Fruit fly (Drosophila melanogaster) whole organism, embryonic: ENCODE results near the gene Cby.

ENCODE experiments used
- Atf3 ChIP-seq: fragments of 200-800 bp; sonication (Bioruptor generic); optimal IDR thresholded peaks from 3 replicates; lab custom pipeline; 2016; ENCODE audit warnings: missing biosample characterization, missing genetic modification characterization
- Awh ChIP-seq: fragments of 200-800 bp; sonication (Bioruptor generic); IDR thresholded peaks from 2 replicates; pipeline ENCODE4, ENCODE4 v1.3.6; 2022; ENCODE audit warnings: missing biosample characterization, missing genetic modification characterization
- CG10209 ChIP-seq: fragments of 200-800 bp; sonication (Bioruptor generic); optimal IDR thresholded peaks from 3 replicates; lab custom pipeline; 2017; ENCODE audit warnings: missing biosample characterization, mild to moderate bottlenecking, missing genetic modification characterization, missing genetic modification reagents
- CG10979 ChIP-seq: fragments of 200-800 bp; sonication (Bioruptor generic); optimal IDR thresholded peaks from 2 replicates; lab custom pipeline; 2018; ENCODE audit warnings: missing biosample characterization, mild to moderate bottlenecking, missing genetic modification characterization, moderate library complexity
- CG11504 ChIP-seq: fragments of 200-800 bp; sonication (Bioruptor generic); optimal IDR thresholded peaks from 3 replicates; lab custom pipeline; 2019; ENCODE audit warnings: missing biosample characterization, mild to moderate bottlenecking, missing genetic modification characterization, moderate library complexity
- CG12155 ChIP-seq: fragments of 200-800 bp; sonication (Bioruptor generic); optimal IDR thresholded peaks from 3 replicates; lab custom pipeline; 2016; ENCODE audit warnings: missing biosample characterization, missing genetic modification characterization
- CG13424 ChIP-seq: fragments of 200-800 bp; sonication (Bioruptor generic); optimal IDR thresholded peaks from 2 replicates; lab custom pipeline; 2019; ENCODE audit warnings: missing biosample characterization, mild to moderate bottlenecking, missing genetic modification characterization, moderate library complexity
- CG13894 ChIP-seq: fragments of 200-800 bp; sonication (Bioruptor generic); optimal IDR thresholded peaks from 3 replicates; lab custom pipeline; 2018; ENCODE audit warnings: missing biosample characterization, mild to moderate bottlenecking, missing genetic modification characterization, moderate library complexity
- CG1603 ChIP-seq: fragments of 200-800 bp; sonication (Bioruptor generic); optimal IDR thresholded peaks from 2 replicates; lab custom pipeline; 2019; ENCODE audit warnings: missing biosample characterization, mild to moderate bottlenecking, missing genetic modification characterization, moderate library complexity
- CG16815 ChIP-seq: fragments of 200-800 bp; sonication (Bioruptor generic); optimal IDR thresholded peaks from 3 replicates; lab custom pipeline; 2017; ENCODE audit warnings: missing biosample characterization, mild to moderate bottlenecking, missing genetic modification characterization
- CG17328 ChIP-seq: fragments of 200-800 bp; sonication (Bioruptor generic); IDR thresholded peaks from 2 replicates; pipeline ENCODE4 v1.3.6; 2022; ENCODE audit warnings: missing biosample characterization, missing genetic modification characterization
- CG17361 ChIP-seq: fragments of 200-800 bp; sonication (Bioruptor generic); IDR thresholded peaks from 3 replicates; pipeline ENCODE4 v1.3.6; 2022; ENCODE audit warnings: missing biosample characterization, missing genetic modification characterization
- CG2678 ChIP-seq: fragments of 200-800 bp; sonication (Bioruptor generic); optimal IDR thresholded peaks from 3 replicates; lab custom pipeline; 2019; ENCODE audit warnings: missing biosample characterization, mild to moderate bottlenecking, missing genetic modification characterization, moderate library complexity
- CG2712 ChIP-seq: fragments of 200-800 bp; optimal IDR thresholded peaks from 3 replicates; lab custom pipeline; 2019; ENCODE audit warnings: missing biosample characterization, mild to moderate bottlenecking, missing genetic modification characterization, moderate library complexity
- CG30431 ChIP-seq: fragments of 200-800 bp; sonication (Bioruptor generic); optimal IDR thresholded peaks from 2 replicates; lab custom pipeline; 2017; ENCODE audit warnings: missing biosample characterization, missing genetic modification characterization
- CG32767 ChIP-seq: fragments of 200-800 bp; sonication (Bioruptor generic); IDR thresholded peaks from 2 replicates; pipeline ENCODE4 v1.3.6; 2022; ENCODE audit warnings: missing biosample characterization, missing genetic modification characterization
- CG4360 ChIP-seq: fragments of 200-800 bp; sonication (Bioruptor generic); IDR thresholded peaks from 2 replicates; pipeline ENCODE4 v1.3.6; 2022; ENCODE audit warnings: missing biosample characterization, missing genetic modification characterization
- CG5953 ChIP-seq: fragments of 200-800 bp; sonication (Bioruptor generic); IDR thresholded peaks from 2 replicates; pipeline ENCODE4 v1.3.6; 2022; ENCODE audit warnings: missing biosample characterization, missing genetic modification characterization
- CG6689 ChIP-seq: fragments of 200-800 bp; sonication (Bioruptor generic); IDR thresholded peaks from 2 replicates; pipeline ENCODE4 v1.3.6; 2022; ENCODE audit warnings: missing biosample characterization, missing genetic modification characterization
- CG7556 ChIP-seq: fragments of 200-800 bp; sonication (Bioruptor generic); optimal IDR thresholded peaks from 2 replicates; lab custom pipeline; 2017; ENCODE audit warnings: missing biosample characterization, mild to moderate bottlenecking, missing genetic modification characterization
- CG8944 ChIP-seq: fragments of 200-800 bp; sonication (Bioruptor generic); optimal IDR thresholded peaks from 3 replicates; lab custom pipeline; 2016; ENCODE audit warnings: missing biosample characterization, missing genetic modification characterization
- CG9727 ChIP-seq: fragments of 200-800 bp; sonication (Bioruptor generic); optimal IDR thresholded peaks from 3 replicates; lab custom pipeline; 2017; ENCODE audit warnings: missing biosample characterization, mild to moderate bottlenecking, missing genetic modification characterization
- Camta ChIP-seq: fragments of 200-800 bp; sonication (Bioruptor generic); optimal IDR thresholded peaks from 2 replicates; lab custom pipeline; 2016; ENCODE audit warnings: missing biosample characterization, missing genetic modification characterization
- D19A ChIP-seq: fragments of 200-800 bp; optimal IDR thresholded peaks from 3 replicates; lab custom pipeline; 2019; ENCODE audit warnings: missing biosample characterization, mild to moderate bottlenecking, missing genetic modification characterization, moderate library complexity
- ERR ChIP-seq: fragments of 200-800 bp; sonication (Bioruptor generic); optimal IDR thresholded peaks from 2 replicates; lab custom pipeline; 2016; ENCODE audit warnings: missing biosample characterization, missing genetic modification characterization
- Eip74EF ChIP-seq, 2 experiments: fragments of 200-800 bp in 1 of 2; fragments of >200 bp in 1 of 2; sonication (Bioruptor generic) in 1 of 2; optimal IDR thresholded peaks; 2 replicates each; lab custom pipeline; 2017 to 2019; ENCODE audit warnings: missing biosample characterization in 2 of 2, missing genetic modification characterization in 2 of 2, mild to moderate bottlenecking in 1 of 2, moderate library complexity in 1 of 2
- Hr78 ChIP-seq, 2 experiments: fragments of 200-800 bp in 1 of 2; fragments of >200 bp in 1 of 2; sonication (Bioruptor generic) in 1 of 2; optimal IDR thresholded peaks; 2 replicates each; lab custom pipeline; 2017 to 2019; ENCODE audit warnings: missing biosample characterization in 2 of 2, missing genetic modification characterization in 2 of 2, mild to moderate bottlenecking in 1 of 2, moderate library complexity in 1 of 2
- Nf-YB ChIP-seq: fragments of 200-800 bp; sonication (Bioruptor generic); optimal IDR thresholded peaks from 3 replicates; lab custom pipeline; 2019; ENCODE audit warnings: missing biosample characterization, mild to moderate bottlenecking, missing genetic modification characterization, moderate library complexity
- Ptx1 ChIP-seq: fragments of 200-800 bp; sonication (Bioruptor generic); IDR thresholded peaks from 2 replicates; pipeline ENCODE4 v1.3.6; 2022; ENCODE audit warnings: missing biosample characterization, missing genetic modification characterization
- aop ChIP-seq: fragments of 200-800 bp; sonication (Bioruptor generic); IDR thresholded peaks from 2 replicates; pipeline ENCODE4 v1.3.6; 2022; ENCODE audit warnings: missing biosample characterization, missing genetic modification characterization
- bsh ChIP-seq, 2 experiments: fragments of 200-800 bp; sonication (Bioruptor generic); optimal IDR thresholded peaks; 2 replicates each; lab custom pipeline; 2017 to 2018; ENCODE audit warnings: mild to moderate bottlenecking in 2 of 2, missing biosample characterization in 2 of 2, missing genetic modification characterization in 2 of 2, moderate library complexity in 1 of 2
- ci ChIP-seq: fragments of 200-800 bp; sonication (Bioruptor generic); IDR thresholded peaks from 3 replicates; pipeline ENCODE4 v1.3.6; 2022; ENCODE audit warnings: missing biosample characterization, missing genetic modification characterization
- dm ChIP-seq: fragments of 200-800 bp; sonication (Bioruptor generic); optimal IDR thresholded peaks from 3 replicates; lab custom pipeline; 2016; ENCODE audit warnings: missing biosample characterization, missing genetic modification characterization
- dmrt99B ChIP-seq: fragments of 200-800 bp; sonication (Bioruptor generic); optimal IDR thresholded peaks from 2 replicates; lab custom pipeline; 2018; ENCODE audit warnings: missing biosample characterization, mild to moderate bottlenecking, missing genetic modification characterization, moderate library complexity
- fd64A ChIP-seq: fragments of 200-800 bp; sonication (Bioruptor generic); optimal IDR thresholded peaks from 3 replicates; lab custom pipeline; 2018; ENCODE audit warnings: missing biosample characterization, mild to moderate bottlenecking, missing genetic modification characterization
- gce ChIP-seq: fragments of 200-800 bp; sonication (Bioruptor generic); IDR thresholded peaks from 3 replicates; pipeline ENCODE4 v1.3.6; 2022; ENCODE audit warnings: missing biosample characterization, missing genetic modification characterization
- grau ChIP-seq: fragments of 200-800 bp; optimal IDR thresholded peaks from 3 replicates; lab custom pipeline; 2019; ENCODE audit warnings: missing biosample characterization, mild to moderate bottlenecking, missing genetic modification characterization, moderate library complexity
- lola ChIP-seq, 3 experiments: fragments of >200 bp in 2 of 3; fragments of 200-800 bp in 1 of 3; sonication (Bioruptor generic) in 1 of 3; optimal IDR thresholded peaks; 2 replicates each; lab custom pipeline; 2017 to 2019; ENCODE audit warnings: missing biosample characterization in 3 of 3, missing genetic modification characterization in 3 of 3, mild to moderate bottlenecking in 1 of 3, moderate library complexity in 1 of 3
- lov ChIP-seq, 2 experiments: fragments of 200-800 bp in 1 of 2; fragments of >200 bp in 1 of 2; sonication (Bioruptor generic) in 1 of 2; IDR thresholded peaks in 1 of 2; optimal IDR thresholded peaks in 1 of 2; 2 replicates in 1 of 2; 3 replicates in 1 of 2; pipeline versions ENCODE4 v1.3.6 to Lab custom; 2017 to 2022; ENCODE audit warnings: missing biosample characterization in 1 of 2, missing genetic modification characterization in 1 of 2
- pita ChIP-seq: fragments of 200-800 bp; sonication (Bioruptor generic); optimal IDR thresholded peaks from 2 replicates; lab custom pipeline; 2017; ENCODE audit warnings: missing biosample characterization, mild to moderate bottlenecking, missing genetic modification characterization
- sd ChIP-seq: fragments of 200-800 bp; sonication (Bioruptor generic); optimal IDR thresholded peaks from 3 replicates; lab custom pipeline; 2018; ENCODE audit warnings: missing biosample characterization, mild to moderate bottlenecking, missing genetic modification characterization, moderate library complexity
- tna ChIP-seq: fragments of 200-800 bp; sonication (Bioruptor generic); IDR thresholded peaks from 2 replicates; pipeline ENCODE4 v1.3.6; 2022; ENCODE audit warnings: missing biosample characterization, missing genetic modification characterization; ENCODE audit not compliant: partially characterized antibody
- trem ChIP-seq: fragments of 200-800 bp; optimal IDR thresholded peaks from 3 replicates; lab custom pipeline; 2019; ENCODE audit warnings: missing biosample characterization, mild to moderate bottlenecking, missing genetic modification characterization, moderate library complexity

The Cby gene

dm6 chr3R:21834234-21835070 lies 33.4 kb upstream of the Cby start (continued):
- peak in 1 of 2 experiments; percentile 86 for TF ChIP-seq Hr78 (GFP tag; optimal IDR thresholded peaks at IDR 0.05; lab: Kevin White, UChicago)
- peak; percentile 9; the same call in 1 of the 2 replicates for TF ChIP-seq CG4360
- TF ChIP-seq CG17328 (GFP tag; lab: Robert Waterston, UW): 0 out of 2 replicates have a peak, but pooled peaks have one; percentile 26
- TF ChIP-seq pita (GFP tag; lab: Kevin White, UChicago): no peak
- peak; percentile 70 for TF ChIP-seq CG1603 (tag; lab: Kevin White, UChicago)
- peak; percentile 26 for TF ChIP-seq dmrt99B
- TF ChIP-seq CG6689: peak; percentile 47; the same call in 1 of the 2 replicates
- TF ChIP-seq CG13424 (tag; lab: Kevin White, UChicago): peak; percentile 37
- TF ChIP-seq CG10979 (tag; lab: Kevin White, UChicago): peak; percentile 52
- TF ChIP-seq CG16815 (GFP tag; lab: Kevin White, UChicago): peak; percentile 7
- 0 out of 2 replicates have a peak, but pooled peaks have one; percentile 20 for TF ChIP-seq Ptx1 (GFP tag; lab: Robert Waterston, UW)
- peak; percentile 49; the same call in 1 of the 2 replicates for TF ChIP-seq Awh (GFP tag; lab: Robert Waterston, UW)
- peak; percentile 36 for TF ChIP-seq CG9727 (GFP tag; lab: Kevin White, UChicago)
- TF ChIP-seq CG8944 (GFP tag; lab: Kevin White, UChicago): no peak
- TF ChIP-seq trem (tag; lab: Kevin White, UChicago): peak; percentile 1
- 0 out of 2 replicates have a peak, but pooled peaks have one; percentile 13 for TF ChIP-seq CG32767 (GFP tag; lab: Robert Waterston, UW)
- peak; percentile 58; the same call in 2 of the 3 replicates for TF ChIP-seq CG17361
- TF ChIP-seq CG10209 (GFP tag; lab: Kevin White, UChicago): peak; percentile 44

dm6 chr3R:21835388-21836200 lies 32.2 kb upstream of the Cby start:
- TF ChIP-seq CG11504 (peak; percentile 26), ERR (no peak), D19A (no peak), CG30431 (GFP tag; lab: Kevin White, UChicago) (no peak), fd64A (GFP tag; lab: Kevin White, UChicago) (peak; percentile 4), dm (GFP tag; lab: Kevin White, UChicago) (no peak), ci (0 out of 3 replicates have a peak, but pooled peaks have one; percentile 8), lov (optimal IDR thresholded peaks at IDR 0.05; lab: Kevin White, UChicago) (no peak), lov (GFP tag; IDR thresholded peaks at IDR 0.05; lab: Robert Waterston, UW) (0 out of 3 replicates have a peak, but pooled peaks have one; percentile 32), bsh (GFP tag; optimal IDR thresholded peaks at IDR 0.05; lab: Kevin White, UChicago) (no peak), CG10209 (GFP tag; lab: Kevin White, UChicago) (peak; percentile 14), CG2712 (tag; lab: Kevin White, UChicago) (peak; percentile 17), tna (GFP tag; lab: Robert Waterston, UW) (0 out of 2 replicates have a peak, but pooled peaks have one; percentile 34), CG13894 (tag; lab: Kevin White, UChicago) (peak; percentile 7), lola (GFP tag; optimal IDR thresholded peaks at IDR 0.05; lab: Kevin White, UChicago) (peak in 1 of 3 experiments; percentile 63), aop (GFP tag; lab: Robert Waterston, UW) (no peak), Nf-YB (GFP tag; lab: Kevin White, UChicago) (peak; percentile 20), Camta (GFP tag; lab: Kevin White, UChicago) (no peak), gce (0 out of 3 replicates have a peak, but pooled peaks have one; percentile 10), CG5953 (GFP tag; lab: Robert Waterston, UW) (0 out of 2 replicates have a peak, but pooled peaks have one; percentile 14), Atf3 (GFP tag; lab: Kevin White, UChicago) (no peak), Eip74EF (GFP tag; optimal IDR thresholded peaks at IDR 0.05; lab: Kevin White, UChicago) (no peak), sd (peak; percentile 35), CG7556 (peak; percentile 5), CG12155 (GFP tag; lab: Kevin White, UChicago) (no peak), CG2678 (tag; lab: Kevin White, UChicago) (peak; percentile 0), CG17361 (peak; percentile 44; the same call in 1 of the 3 replicates), grau (tag; lab: Kevin White, UChicago) (peak; percentile 6)
